Worm (Caenorhabditis elegans) whole organism, L4 larva: ENCODE data around the gene ttr-27.

Experiments used
- D1046.2 ChIP-seq: fragments of 200-800 bp; sonication (Bioruptor generic); IDR thresholded peaks from 2 replicates; pipeline ENCODE4 v1.3.6; 2022; ENCODE audit warnings: missing genetic modification characterization, missing compliant biosample characterization
- F10B5.3 ChIP-seq: sonication (generic microtip); optimal IDR thresholded peaks from 2 replicates; lab custom pipeline; 2016; ENCODE audit warnings: mild to moderate bottlenecking, missing genetic modification characterization, missing compliant biosample characterization
- Y75B8A.6 ChIP-seq: fragments of 200-800 bp; sonication (Bioruptor generic); IDR thresholded peaks from 2 replicates; pipeline ENCODE4 v1.3.6; 2022; ENCODE audit warnings: missing genetic modification reagents, missing genetic modification characterization, missing compliant biosample characterization
- ZK337.2 ChIP-seq: fragments of 200-800 bp; sonication (Bioruptor generic); IDR thresholded peaks from 2 replicates; pipeline ENCODE4 v1.3.6; 2022; ENCODE audit warnings: missing genetic modification reagents, missing genetic modification characterization, missing compliant biosample characterization
- ZK546.5 ChIP-seq, 2 experiments: sonication (generic microtip); optimal IDR thresholded peaks; 2 replicates each; lab custom pipeline; 2017; ENCODE audit warnings: missing biosample characterization in 2 of 2, missing genetic modification characterization in 2 of 2
- ama-1 ChIP-seq: fragments of 150-350 bp; optimal IDR thresholded peaks from 2 replicates; lab custom pipeline; 2014; ENCODE audit warnings: inconsistent platforms, mixed read lengths
- ceh-28 ChIP-seq: fragments of 150-350 bp; optimal IDR thresholded peaks from 2 replicates; lab custom pipeline; 2014; ENCODE audit warnings: missing biosample characterization, missing genetic modification reagents, missing genetic modification characterization
- ctbp-1 ChIP-seq: fragments of 200-800 bp; sonication (Bioruptor generic); IDR thresholded peaks from 2 replicates; pipeline ENCODE4 v1.3.6; 2022; ENCODE audit warnings: missing genetic modification reagents, missing genetic modification characterization, missing compliant biosample characterization
- daf-16 ChIP-seq, 3 experiments: sonication (generic microtip); optimal IDR thresholded peaks; 2 replicates each; lab custom pipeline; 2016 to 2017; ENCODE audit warnings: missing genetic modification characterization in 3 of 3, missing genetic modification reagents in 3 of 3, mild to moderate bottlenecking in 2 of 3, missing compliant biosample characterization in 2 of 3, missing biosample characterization in 1 of 3, moderate library complexity in 1 of 3
- daf-19 ChIP-seq: fragments of 200-800 bp; sonication (Bioruptor generic); conservative IDR thresholded peaks from 2 replicates; pipeline ENCODE4 v1.3.6; 2022; ENCODE audit warnings: missing genetic modification characterization, missing compliant biosample characterization
- daf-8 ChIP-seq: fragments of 200-800 bp; sonication (Bioruptor generic); IDR thresholded peaks from 2 replicates; pipeline ENCODE4 v1.3.6; 2022; ENCODE audit warnings: missing genetic modification characterization, missing compliant biosample characterization
- dmd-6 ChIP-seq: fragments of 200-800 bp; sonication (Bioruptor generic); IDR thresholded peaks from 2 replicates; pipeline ENCODE4 v1.3.6; 2022; ENCODE audit warnings: missing genetic modification reagents, missing genetic modification characterization, missing compliant biosample characterization
- dmd-8 ChIP-seq: fragments of 200-800 bp; sonication (Bioruptor generic); IDR thresholded peaks from 2 replicates; pipeline ENCODE4 v1.3.6; 2022; ENCODE audit warnings: missing genetic modification characterization, missing compliant biosample characterization
- egl-27 ChIP-seq: sonication (generic microtip); optimal IDR thresholded peaks from 3 replicates; lab custom pipeline; 2017; ENCODE audit warnings: missing biosample characterization, missing genetic modification reagents, missing genetic modification characterization
- hlh-30 ChIP-seq: sonication (generic microtip); optimal IDR thresholded peaks from 2 replicates; lab custom pipeline; 2017; ENCODE audit warnings: antibody characterized with exemption, mild to moderate bottlenecking, missing genetic modification characterization, missing compliant biosample characterization; ENCODE audit not compliant: insufficient read depth
- hmg-1.1 ChIP-seq: fragments of 200-800 bp; sonication (Bioruptor generic); IDR thresholded peaks from 2 replicates; pipeline ENCODE4 v1.3.6; 2022; ENCODE audit warnings: missing genetic modification reagents, missing genetic modification characterization, missing compliant biosample characterization
- jun-1 ChIP-seq: fragments of 150-350 bp; optimal IDR thresholded peaks from 2 replicates; lab custom pipeline; 2014; ENCODE audit warnings: missing biosample characterization, missing genetic modification reagents, missing genetic modification characterization
- lin-1 ChIP-seq: fragments of 200-800 bp; sonication (Bioruptor generic); IDR thresholded peaks from 2 replicates; pipeline ENCODE4 v1.3.6; 2022; ENCODE audit warnings: missing genetic modification reagents, missing genetic modification characterization, missing compliant biosample characterization
- lin-13 ChIP-seq: fragments of 150-350 bp; optimal IDR thresholded peaks from 2 replicates; lab custom pipeline; 2014; ENCODE audit warnings: missing biosample characterization, missing genetic modification reagents, missing genetic modification characterization
- lir-3 ChIP-seq: sonication (generic microtip); optimal IDR thresholded peaks from 2 replicates; lab custom pipeline; 2016; ENCODE audit warnings: mild to moderate bottlenecking, missing genetic modification characterization, missing compliant biosample characterization
- lsy-2 ChIP-seq, 2 experiments: fragments of 150-350 bp in 1 of 2; sonication (generic microtip) in 1 of 2; optimal IDR thresholded peaks; 2 replicates each; lab custom pipeline; 2014 to 2017; ENCODE audit warnings: missing biosample characterization in 2 of 2, missing genetic modification characterization in 2 of 2
- mdt-29 ChIP-seq: fragments of 200-800 bp; sonication (Bioruptor generic); IDR thresholded peaks from 2 replicates; pipeline ENCODE4 v1.3.6; 2022; ENCODE audit warnings: missing genetic modification reagents, missing genetic modification characterization, missing compliant biosample characterization
- mep-1 ChIP-seq: fragments of 150-350 bp; sonication (generic microtip); optimal IDR thresholded peaks from 3 replicates; lab custom pipeline; 2014; ENCODE audit warnings: missing biosample characterization, missing genetic modification characterization
- mes-2 ChIP-seq: sonication (generic microtip); optimal IDR thresholded peaks from 2 replicates; lab custom pipeline; 2016; ENCODE audit warnings: missing genotype, mild to moderate bottlenecking, missing genetic modification characterization, missing compliant biosample characterization; ENCODE audit not compliant: poor library complexity, severe bottlenecking
- mxl-3 ChIP-seq: fragments of 200-800 bp; sonication (Bioruptor generic); optimal IDR thresholded peaks from 2 replicates; lab custom pipeline; 2018; ENCODE audit warnings: mild to moderate bottlenecking, missing genetic modification characterization, missing compliant biosample characterization
- nhr-111 ChIP-seq: fragments of 200-800 bp; sonication (Bioruptor generic); optimal IDR thresholded peaks from 2 replicates; lab custom pipeline; 2018; ENCODE audit warnings: mild to moderate bottlenecking, missing genetic modification characterization, missing compliant biosample characterization
- nhr-237 ChIP-seq: sonication (generic microtip); optimal IDR thresholded peaks from 2 replicates; lab custom pipeline; 2017; ENCODE audit warnings: missing biosample characterization, missing genetic modification characterization
- nhr-25 ChIP-seq: sonication (generic microtip); optimal IDR thresholded peaks from 2 replicates; lab custom pipeline; 2017; ENCODE audit warnings: missing genetic modification characterization, mild to moderate bottlenecking, missing compliant biosample characterization, antibody characterized with exemption, moderate library complexity, borderline replicate concordance; ENCODE audit not compliant: insufficient read depth
- nhr-28 ChIP-seq: fragments of 150-350 bp; optimal IDR thresholded peaks from 2 replicates; lab custom pipeline; 2014; ENCODE audit warnings: missing biosample characterization, missing genetic modification characterization
- nhr-42 ChIP-seq: fragments of 200-800 bp; sonication (Bioruptor generic); IDR thresholded peaks from 2 replicates; pipeline ENCODE4 v1.3.6; 2022; ENCODE audit warnings: missing genetic modification characterization, missing compliant biosample characterization
- nhr-48 ChIP-seq: sonication (generic microtip); optimal IDR thresholded peaks from 2 replicates; lab custom pipeline; 2016; ENCODE audit warnings: mild to moderate bottlenecking, missing genetic modification characterization, missing compliant biosample characterization
- nhr-6 ChIP-seq: fragments of 150-350 bp; optimal IDR thresholded peaks from 2 replicates; lab custom pipeline; 2014; ENCODE audit warnings: missing biosample characterization, missing genetic modification characterization
- nhr-76 ChIP-seq: fragments of 150-350 bp; optimal IDR thresholded peaks from 2 replicates; lab custom pipeline; 2014; ENCODE audit warnings: missing biosample characterization, missing genetic modification characterization
- pqm-1 ChIP-seq: sonication (generic microtip); optimal IDR thresholded peaks from 2 replicates; lab custom pipeline; 2017; ENCODE audit warnings: missing biosample characterization, missing genetic modification characterization
- rbr-2 ChIP-seq: sonication (generic microtip); optimal IDR thresholded peaks from 2 replicates; lab custom pipeline; 2016; ENCODE audit warnings: missing genotype, missing genetic modification characterization, missing compliant biosample characterization
- set-16 ChIP-seq: fragments of 200-800 bp; sonication (Bioruptor generic); IDR thresholded peaks from 2 replicates; pipeline ENCODE4 v1.3.6; 2022; ENCODE audit warnings: missing genetic modification reagents, missing genetic modification characterization, missing compliant biosample characterization
- snpc-4 ChIP-seq: fragments of 150-350 bp; optimal IDR thresholded peaks from 2 replicates; lab custom pipeline; 2014; ENCODE audit warnings: missing biosample characterization, missing genetic modification characterization
- spr-3 ChIP-seq: fragments of 200-800 bp; sonication (Bioruptor generic); optimal IDR thresholded peaks from 2 replicates; lab custom pipeline; 2018; ENCODE audit warnings: mild to moderate bottlenecking, missing genetic modification characterization, missing compliant biosample characterization
- unc-39 ChIP-seq: sonication (generic microtip); optimal IDR thresholded peaks from 2 replicates; lab custom pipeline; 2017; ENCODE audit warnings: missing biosample characterization, missing genetic modification characterization
- unc-62 ChIP-seq, 3 experiments: fragments of 150-350 bp in 1 of 3; sonication (generic microtip); optimal IDR thresholded peaks in 2 of 3; peaks in 1 of 3; 1 replicate in 1 of 3; 2 replicates in 2 of 3; lab custom pipeline; 2014 to 2017; ENCODE audit warnings: missing biosample characterization in 3 of 3, missing genetic modification characterization in 3 of 3, missing genetic modification reagents in 3 of 3, missing genotype in 1 of 3
- vab-7 ChIP-seq: fragments of 200-800 bp; sonication (Bioruptor generic); IDR thresholded peaks from 2 replicates; pipeline ENCODE4 v1.3.6; 2022; ENCODE audit warnings: missing genetic modification reagents, missing genetic modification characterization, missing compliant biosample characterization
- zfp-2 ChIP-seq: sonication (generic microtip); optimal IDR thresholded peaks from 2 replicates; lab custom pipeline; 2016; ENCODE audit warnings: mild to moderate bottlenecking, missing genetic modification characterization, missing compliant biosample characterization
- ztf-11 ChIP-seq: fragments of 150-350 bp; optimal IDR thresholded peaks from 2 replicates; lab custom pipeline; 2014; ENCODE audit warnings: missing biosample characterization, missing genetic modification characterization

The ttr-27 gene

DNA sequence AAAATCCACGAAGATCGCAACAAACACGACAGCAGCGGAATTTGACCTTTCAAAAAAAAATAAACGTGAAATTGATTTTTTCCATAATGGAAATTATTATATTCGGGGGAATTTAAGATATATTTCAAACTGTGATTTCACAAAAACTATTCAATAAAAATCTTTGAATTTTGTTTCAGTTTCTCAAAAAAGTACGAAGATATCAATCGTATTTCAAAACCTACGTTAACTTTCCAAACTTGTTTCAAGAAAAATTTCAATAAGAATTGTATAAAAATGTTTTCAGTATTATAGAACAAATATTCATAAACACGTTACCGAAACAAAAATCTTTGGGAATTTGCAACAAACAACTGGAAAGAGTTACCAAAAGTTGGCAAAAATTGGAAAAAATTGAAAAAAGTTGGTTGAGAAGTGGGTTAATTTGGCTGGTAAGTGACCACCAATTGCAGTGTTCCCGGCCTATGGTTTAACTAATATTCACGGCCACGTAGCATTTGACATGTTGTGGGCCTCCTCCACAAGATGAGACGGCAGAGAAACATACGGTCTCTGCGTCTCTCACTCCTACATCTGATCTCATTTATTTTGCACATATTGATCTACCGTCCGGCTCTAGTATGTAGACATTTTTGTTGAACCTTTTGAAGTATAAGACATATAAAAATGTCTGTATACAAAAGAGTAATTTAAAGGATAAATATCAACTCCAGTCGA, 47.1 kb upstream of the ttr-27 start, which contains the start of the genes T16G1.9 and T16G1.18 (continued):
- TF ChIP-seq pqm-1 (tag; lab: Kevin White, UChicago) (no peak), nhr-237 (no peak), rbr-2 (tag; lab: Kevin White, UChicago) (peak; percentile 47), hmg-1.1 (peak; percentile 50), mep-1 (tag; lab: Kevin White, UChicago) (peak; percentile 64), vab-7 (GFP tag; lab: Robert Waterston, UW) (0 out of 2 replicates have a peak, but pooled peaks have one; percentile 20), mes-2 (peak; percentile 80), dmd-8 (no peak), dmd-6 (GFP tag; lab: Robert Waterston, UW) (peak; percentile 62; the same call in 1 of the 2 replicates), lin-13 (GFP tag; lab: Kevin White, UChicago) (peak; percentile 50), lsy-2 (tag; optimal IDR thresholded peaks at IDR 0.05; lab: Kevin White, UChicago) (peak in 1 of 2 experiments; percentile 69), hlh-30 (tag; lab: Kevin White, UChicago) (peak; percentile 59), nhr-6 (tag; lab: Kevin White, UChicago) (peak; percentile 98), mdt-29 (GFP tag; lab: Robert Waterston, UW) (no peak), mxl-3 (GFP tag; lab: Kevin White, UChicago) (peak; percentile 45)

DNA sequence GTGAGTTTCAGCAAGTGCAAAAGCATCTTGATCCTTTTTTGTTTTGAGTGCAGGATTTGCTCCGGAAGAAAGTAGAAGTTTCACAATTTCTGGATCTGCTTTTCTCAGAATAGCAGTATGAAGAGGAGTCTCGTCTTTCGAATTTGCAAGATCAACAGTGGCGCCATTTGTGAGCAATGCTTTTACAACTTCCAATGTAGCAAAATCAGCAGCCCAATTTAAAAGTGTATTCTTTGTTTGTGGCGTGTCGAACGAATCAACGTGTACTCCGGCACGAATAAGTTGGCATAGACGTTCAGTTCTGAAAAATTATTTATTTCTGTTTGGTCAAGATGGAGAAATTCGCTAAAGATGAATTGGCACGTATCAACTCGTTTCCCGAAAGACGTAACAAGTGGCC, 45.7 kb upstream of the ttr-27 start, which contains the start of gene T16G1.13:
Gene T16G1.13 (plus strand): TSS at position 301 of the 400 bp plus-strand sequence.
- peak in 1 of 2 experiments; percentile 29 for TF ChIP-seq unc-62 (GFP tag; optimal IDR thresholded peaks at IDR 0.05 in 1 of 2; lab: Kevin White, UChicago)
- no peak for TF ChIP-seq unc-62 (tag; optimal IDR thresholded peaks at IDR 0.05; lab: Kevin White, UChicago)
- TF ChIP-seq ama-1 (lab: Kevin White, UChicago) = no peak
- TF ChIP-seq, all 104 proteins: peak for 1

DNA sequence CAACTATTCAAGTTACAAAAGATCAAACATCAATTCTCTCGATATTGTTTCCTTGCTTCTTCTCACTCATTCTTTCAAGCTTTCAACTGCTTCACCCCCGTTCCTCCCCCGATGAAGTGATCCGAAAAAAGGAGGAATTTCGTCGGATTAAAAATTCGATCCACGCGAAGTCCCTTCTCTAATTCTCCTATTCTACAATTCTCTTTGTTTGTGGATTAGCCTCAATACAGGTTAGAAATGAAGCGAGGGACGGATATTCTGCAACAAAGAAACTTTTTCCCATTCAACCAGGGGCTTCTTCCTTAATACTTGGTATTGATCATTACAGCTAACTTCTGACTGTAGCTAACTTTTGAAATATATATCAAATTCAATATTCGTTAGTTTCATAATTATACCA, 40.9 kb upstream of the ttr-27 start, which contains the start of gene grl-2:
Gene grl-2 (plus strand): TSS at position 301 of the 400 bp plus-strand sequence.
- TF ChIP-seq jun-1 (tag; lab: Kevin White, UChicago) (no peak), nhr-111 (no peak), set-16 (GFP tag; lab: Robert Waterston, UW) (no peak), hmg-1.1 (no peak), vab-7 (GFP tag; lab: Robert Waterston, UW) (no peak), D1046.2 (no peak), F10B5.3 (tag; lab: Kevin White, UChicago) (no peak), daf-8 (GFP tag; lab: Robert Waterston, UW) (no peak), zfp-2 (tag; lab: Kevin White, UChicago) (no peak), nhr-237 (no peak), nhr-25 (no peak), unc-39 (tag; lab: Kevin White, UChicago) (no peak), pqm-1 (tag; lab: Kevin White, UChicago) (no peak), spr-3 (GFP tag; lab: Kevin White, UChicago) (no peak), nhr-76 (tag; lab: Kevin White, UChicago) (no peak)

DNA sequence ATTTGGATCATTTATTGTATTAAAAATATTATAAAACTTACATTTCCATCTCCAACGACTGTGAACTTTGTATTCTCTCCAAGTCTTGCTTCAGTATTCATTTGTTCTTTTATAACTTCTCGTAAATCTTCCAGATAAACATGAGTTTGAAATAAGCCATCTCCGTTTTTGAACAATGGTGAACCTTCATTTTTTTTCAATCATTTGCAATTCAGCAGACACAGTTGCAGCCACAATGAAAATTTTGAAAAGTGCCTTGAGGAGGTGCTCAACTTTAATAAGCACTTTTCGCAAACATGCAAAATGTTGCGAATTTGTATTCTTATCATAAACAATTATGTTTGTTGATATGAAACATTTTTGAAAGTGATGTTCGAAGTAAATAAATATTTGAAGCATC, 40.3 kb upstream of the ttr-27 start, which contains the start of gene T16G1.3:
Gene T16G1.3 (minus strand): TSS at position 101 of the 400 bp plus-strand sequence.
- TF ChIP-seq ZK337.2 (no peak), lsy-2 (tag; optimal IDR thresholded peaks at IDR 0.05; lab: Kevin White, UChicago) (no peak), Y75B8A.6 (no peak), nhr-48 (tag; lab: Kevin White, UChicago) (no peak), ctbp-1 (GFP tag; lab: Robert Waterston, UW) (no peak), lir-3 (no peak), lin-1 (GFP tag; lab: Robert Waterston, UW) (no peak), daf-19 (no peak), snpc-4 (no peak), nhr-6 (tag; lab: Kevin White, UChicago) (no peak), spr-3 (GFP tag; lab: Kevin White, UChicago) (no peak), hmg-1.1 (no peak), ceh-28 (tag; lab: Kevin White, UChicago) (no peak), ztf-11 (tag; lab: Kevin White, UChicago) (no peak), lin-13 (GFP tag; lab: Kevin White, UChicago) (no peak), daf-16 (GFP tag; optimal IDR thresholded peaks at IDR 0.05; lab: Kevin White, UChicago) (no peak), daf-16 (tag; optimal IDR thresholded peaks at IDR 0.05; lab: Kevin White, UChicago) (no peak), nhr-28 (tag; lab: Kevin White, UChicago) (no peak), ZK546.5 (tag; optimal IDR thresholded peaks at IDR 0.05; lab: Kevin White, UChicago) (no peak), nhr-42 (no peak), egl-27 (tag; lab: Kevin White, UChicago) (no peak)
